Fruit fly (Drosophila melanogaster) whole organism, prepupa: ENCODE measurements around the gene mthl1.
A peak's percentile ranks its signal among the peaks of the same experiment; 100 is the strongest.

Experiments used
- Blimp-1 ChIP-seq: fragments of 200-800 bp; sonication (Bioruptor generic); optimal IDR thresholded peaks from 3 replicates; lab custom pipeline; 2017; ENCODE audit warnings: missing biosample characterization, missing genetic modification characterization, mild to moderate bottlenecking, moderate library complexity, missing genetic modification reagents
- CG10631 ChIP-seq: fragments of 200-800 bp; sonication (Bioruptor generic); optimal IDR thresholded peaks from 2 replicates; lab custom pipeline; 2016; ENCODE audit warnings: missing biosample characterization, missing genetic modification characterization
- CG10669 ChIP-seq: fragments of 200-800 bp; sonication (Bioruptor generic); optimal IDR thresholded peaks from 3 replicates; lab custom pipeline; 2018; ENCODE audit warnings: missing biosample characterization, mild to moderate bottlenecking, missing genetic modification characterization, moderate library complexity
- CG11294 ChIP-seq: fragments of 200-800 bp; sonication (Bioruptor generic); IDR thresholded peaks from 2 replicates; pipeline ENCODE4 v1.3.6; 2022; ENCODE audit warnings: missing biosample characterization, missing genetic modification characterization
- CG11762 ChIP-seq: fragments of 200-800 bp; sonication (Bioruptor generic); optimal IDR thresholded peaks from 3 replicates; lab custom pipeline; 2016; ENCODE audit warnings: missing biosample characterization, missing genetic modification characterization; ENCODE audit not compliant: insufficient read depth
- CG11902 ChIP-seq: fragments of 200-800 bp; sonication (Bioruptor generic); optimal IDR thresholded peaks from 3 replicates; lab custom pipeline; 2016; ENCODE audit warnings: missing biosample characterization, missing genetic modification characterization
- CG1621 ChIP-seq: fragments of 200-800 bp; sonication (Bioruptor generic); optimal IDR thresholded peaks from 3 replicates; lab custom pipeline; 2018; ENCODE audit warnings: missing biosample characterization, mild to moderate bottlenecking, missing genetic modification characterization
- CG16779 ChIP-seq: fragments of 200-800 bp; sonication (Bioruptor generic); optimal IDR thresholded peaks from 3 replicates; lab custom pipeline; 2017; ENCODE audit warnings: missing biosample characterization, mild to moderate bottlenecking, missing genetic modification characterization
- CG3032 ChIP-seq: fragments of 200-800 bp; optimal IDR thresholded peaks from 2 replicates; lab custom pipeline; 2019; ENCODE audit warnings: missing biosample characterization, mild to moderate bottlenecking, missing genetic modification characterization, moderate library complexity
- CG32006 ChIP-seq: fragments of 200-800 bp; sonication (Bioruptor generic); optimal IDR thresholded peaks from 3 replicates; lab custom pipeline; 2017; ENCODE audit warnings: missing biosample characterization, mild to moderate bottlenecking, missing genetic modification characterization
- CG34406 ChIP-seq: fragments of 200-800 bp; sonication (Bioruptor generic); optimal IDR thresholded peaks from 3 replicates; lab custom pipeline; 2016; ENCODE audit warnings: missing biosample characterization, missing genetic modification characterization
- CG3919 ChIP-seq: fragments of 200-800 bp; sonication (Bioruptor generic); optimal IDR thresholded peaks from 3 replicates; lab custom pipeline; 2016; ENCODE audit warnings: missing biosample characterization, missing genetic modification characterization
- CG6163 ChIP-seq: fragments of 200-800 bp; sonication (Bioruptor generic); IDR thresholded peaks from 3 replicates; pipeline ENCODE4 v1.3.6; 2022; ENCODE audit warnings: missing biosample characterization, missing genetic modification characterization
- CG6276 ChIP-seq: fragments of 200-800 bp; sonication (Bioruptor generic); optimal IDR thresholded peaks from 2 replicates; lab custom pipeline; 2017; ENCODE audit warnings: missing biosample characterization, mild to moderate bottlenecking, missing genetic modification characterization
- CG6792 ChIP-seq: fragments of 200-800 bp; sonication (Bioruptor generic); optimal IDR thresholded peaks from 3 replicates; lab custom pipeline; 2016; ENCODE audit warnings: missing biosample characterization, missing genetic modification characterization
- CG6808 ChIP-seq: fragments of 200-800 bp; sonication (Bioruptor generic); optimal IDR thresholded peaks from 3 replicates; lab custom pipeline; 2017; ENCODE audit warnings: missing biosample characterization, missing genetic modification characterization, mild to moderate bottlenecking, moderate library complexity, missing genetic modification reagents
- CG8119 ChIP-seq: fragments of 200-800 bp; sonication (Bioruptor generic); IDR thresholded peaks from 3 replicates; pipeline ENCODE4 v1.3.6; 2022; ENCODE audit warnings: missing biosample characterization, missing genetic modification characterization
- CG8319 ChIP-seq: fragments of 200-800 bp; sonication (Bioruptor generic); optimal IDR thresholded peaks from 3 replicates; lab custom pipeline; 2016; ENCODE audit warnings: missing biosample characterization, missing genetic modification characterization
- CG8632 ChIP-seq: fragments of 200-800 bp; sonication (Bioruptor generic); optimal IDR thresholded peaks from 3 replicates; lab custom pipeline; 2016; ENCODE audit warnings: missing biosample characterization, missing genetic modification characterization
- CG9139 ChIP-seq: fragments of 200-800 bp; sonication (Bioruptor generic); optimal IDR thresholded peaks from 3 replicates; lab custom pipeline; 2017; ENCODE audit warnings: missing biosample characterization, mild to moderate bottlenecking, missing genetic modification characterization
- Ets21C ChIP-seq: fragments of 200-800 bp; sonication (Bioruptor generic); optimal IDR thresholded peaks from 3 replicates; lab custom pipeline; 2016; ENCODE audit warnings: missing biosample characterization, missing genetic modification characterization
- Ets96B ChIP-seq: fragments of 200-800 bp; optimal IDR thresholded peaks from 2 replicates; lab custom pipeline; 2019; ENCODE audit warnings: missing biosample characterization, mild to moderate bottlenecking, missing genetic modification characterization, moderate library complexity
- Hr38 ChIP-seq: sonication (Bioruptor generic); optimal IDR thresholded peaks from 2 replicates; lab custom pipeline; 2016; ENCODE audit warnings: missing biosample characterization, missing genetic modification characterization
- Hr39 ChIP-seq: fragments of 200-800 bp; sonication (Bioruptor generic); optimal IDR thresholded peaks from 2 replicates; lab custom pipeline; 2016; ENCODE audit warnings: missing biosample characterization, missing genetic modification characterization
- Hr4 ChIP-seq: fragments of 200-800 bp; sonication (Bioruptor generic); optimal IDR thresholded peaks from 3 replicates; lab custom pipeline; 2016; ENCODE audit warnings: missing biosample characterization, missing genetic modification characterization
- Lpt ChIP-seq: fragments of 200-800 bp; sonication (Bioruptor generic); optimal IDR thresholded peaks from 3 replicates; lab custom pipeline; 2016; ENCODE audit warnings: missing biosample characterization, missing genetic modification characterization
- OdsH ChIP-seq: fragments of 200-800 bp; sonication (Bioruptor generic); optimal IDR thresholded peaks from 3 replicates; lab custom pipeline; 2016; ENCODE audit warnings: missing biosample characterization, missing genetic modification characterization
- Smox ChIP-seq: fragments of 200-800 bp; sonication (Bioruptor generic); optimal IDR thresholded peaks from 3 replicates; lab custom pipeline; 2016; ENCODE audit warnings: missing biosample characterization, missing genetic modification characterization
- Sox102F ChIP-seq: fragments of 200-800 bp; sonication (Bioruptor generic); optimal IDR thresholded peaks from 2 replicates; lab custom pipeline; 2016; ENCODE audit warnings: missing biosample characterization, mild to moderate bottlenecking, missing genetic modification characterization
- cyc ChIP-seq: fragments of 200-800 bp; sonication (Bioruptor generic); optimal IDR thresholded peaks from 3 replicates; lab custom pipeline; 2016; ENCODE audit warnings: missing biosample characterization, missing genetic modification characterization
- dac ChIP-seq: fragments of 200-800 bp; sonication (Bioruptor generic); optimal IDR thresholded peaks from 2 replicates; lab custom pipeline; 2017; ENCODE audit warnings: missing biosample characterization, mild to moderate bottlenecking, missing genetic modification characterization
- dsx ChIP-seq: fragments of 200-800 bp; optimal IDR thresholded peaks from 3 replicates; lab custom pipeline; 2019; ENCODE audit warnings: missing biosample characterization, mild to moderate bottlenecking, missing genetic modification characterization, moderate library complexity; ENCODE audit not compliant: poor library complexity, severe bottlenecking
- eg ChIP-seq: fragments of 200-800 bp; sonication (Bioruptor generic); IDR thresholded peaks from 3 replicates; pipeline ENCODE4 v1.3.6; 2022; ENCODE audit warnings: missing biosample characterization, missing genetic modification characterization
- esn ChIP-seq: fragments of 200-800 bp; sonication (Bioruptor generic); optimal IDR thresholded peaks from 2 replicates; lab custom pipeline; 2016; ENCODE audit warnings: missing biosample characterization, mild to moderate bottlenecking, missing genetic modification characterization, moderate library complexity
- fd59A ChIP-seq: fragments of 200-800 bp; sonication (Bioruptor generic); optimal IDR thresholded peaks from 2 replicates; lab custom pipeline; 2017; ENCODE audit warnings: missing biosample characterization, mild to moderate bottlenecking, missing genetic modification characterization, missing genetic modification reagents
- fkh ChIP-seq: fragments of 200-800 bp; sonication (Bioruptor generic); optimal IDR thresholded peaks from 3 replicates; lab custom pipeline; 2017; ENCODE audit warnings: missing biosample characterization, mild to moderate bottlenecking, missing genetic modification characterization, moderate library complexity
- lz ChIP-seq: fragments of 200-800 bp; sonication (Bioruptor generic); optimal IDR thresholded peaks from 3 replicates; lab custom pipeline; 2016; ENCODE audit warnings: missing biosample characterization, missing genetic modification characterization
- net ChIP-seq: fragments of 200-800 bp; sonication (Bioruptor generic); optimal IDR thresholded peaks from 3 replicates; lab custom pipeline; 2016; ENCODE audit warnings: missing biosample characterization, missing genetic modification characterization
- pdm3 ChIP-seq: fragments of 200-800 bp; sonication (Bioruptor generic); optimal IDR thresholded peaks from 3 replicates; lab custom pipeline; 2016; ENCODE audit warnings: missing biosample characterization, missing genetic modification characterization
- ss ChIP-seq, 2 experiments: fragments of 200-800 bp; sonication (Bioruptor generic); optimal IDR thresholded peaks; 2 replicates in 1 of 2; 3 replicates in 1 of 2; lab custom pipeline; 2017 to 2018; ENCODE audit warnings: mild to moderate bottlenecking in 2 of 2, missing biosample characterization in 2 of 2, missing genetic modification characterization in 2 of 2, moderate library complexity in 1 of 2
- svp ChIP-seq: fragments of 200-800 bp; sonication (Bioruptor generic); peaks from one replicate; lab custom pipeline; 2016; ENCODE audit warnings: missing biosample characterization, missing genetic modification characterization
- topi ChIP-seq: fragments of 200-800 bp; sonication (Bioruptor generic); optimal IDR thresholded peaks from 3 replicates; lab custom pipeline; 2016; ENCODE audit warnings: missing biosample characterization, missing genetic modification characterization

The mthl1 gene

DNA sequence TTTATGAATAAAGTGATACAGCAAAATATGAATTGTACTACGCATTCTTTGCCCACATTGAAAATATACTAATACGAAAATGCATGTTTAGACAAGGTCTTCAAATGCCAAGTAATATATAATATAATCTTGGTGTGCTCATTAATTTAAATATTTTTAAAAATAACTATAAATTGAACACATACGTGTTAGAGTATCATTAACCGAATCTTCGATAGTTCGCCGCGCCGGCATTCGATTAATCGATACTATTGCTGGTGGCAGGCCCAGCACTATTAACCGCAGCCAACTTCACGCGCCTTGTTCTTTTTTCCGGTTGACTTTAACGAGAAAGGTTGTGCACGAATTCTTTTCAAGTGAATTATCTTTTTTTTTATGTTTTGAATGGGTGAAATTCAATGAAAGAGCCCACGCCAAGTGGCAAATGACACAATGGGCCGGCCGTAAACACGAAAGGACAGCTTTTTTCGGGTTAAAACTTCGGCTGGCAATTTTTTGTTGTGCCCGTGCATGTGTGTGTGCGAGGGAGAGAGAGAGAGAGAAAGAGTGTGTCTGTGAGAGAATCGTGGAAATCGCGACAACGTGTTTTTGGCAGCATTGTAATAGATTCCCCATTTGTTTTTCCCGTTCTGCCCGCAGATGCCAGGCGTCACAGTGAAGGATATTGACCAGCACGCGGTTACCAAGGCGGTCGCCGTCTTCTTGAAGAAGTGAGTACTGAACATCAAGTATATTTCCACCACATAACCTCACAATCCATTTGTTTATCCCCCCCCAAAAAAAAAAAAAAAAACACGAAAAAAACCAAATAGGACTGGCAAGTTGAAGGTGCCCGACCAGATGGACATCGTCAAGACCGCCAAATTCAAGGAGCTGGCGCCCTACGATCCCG lies 2.9 kb upstream of the mthl1 start, which contains the start of gene RpS19a (continued):
- TF ChIP-seq Hr38 (GFP tag; lab: Kevin White, UChicago) (no peak), lz (peak; percentile 71), esn (GFP tag; lab: Kevin White, UChicago) (peak; percentile 79), CG11902 (GFP tag; lab: Kevin White, UChicago) (no peak), CG8632 (peak; percentile 56), Lpt (GFP tag; lab: Kevin White, UChicago) (peak; percentile 11), cyc (GFP tag; lab: Kevin White, UChicago) (peak; percentile 50), CG10631 (GFP tag; lab: Kevin White, UChicago) (peak; percentile 39), Ets21C (GFP tag; lab: Kevin White, UChicago) (peak; percentile 3), CG11762 (peak; percentile 32), CG8119 (no peak), Blimp-1 (peak; percentile 74), Hr4 (GFP tag; lab: Kevin White, UChicago) (peak; percentile 19), CG6808 (GFP tag; lab: Kevin White, UChicago) (peak; percentile 72), CG3032 (tag; lab: Kevin White, UChicago) (peak; percentile 14), eg (GFP tag; lab: Robert Waterston, UW) (peak; percentile 73), CG1621 (tag; lab: Kevin White, UChicago) (peak; percentile 56), CG3919 (GFP tag; lab: Kevin White, UChicago) (peak; percentile 76), net (GFP tag; lab: Kevin White, UChicago) (peak; percentile 73), CG9139 (peak; percentile 82), dac (GFP tag; lab: Kevin White, UChicago) (peak; percentile 43), CG6792 (no peak), CG16779 (tag; lab: Kevin White, UChicago) (peak; percentile 77), CG6163 (GFP tag; lab: Robert Waterston, UW) (peak; percentile 83), Smox (peak; percentile 61), CG6276 (GFP tag; lab: Kevin White, UChicago) (peak; percentile 43), CG10669 (peak; percentile 74), CG11294 (no peak), svp (GFP tag; lab: Kevin White, UChicago) (peak; percentile 77), CG8319 (peak; percentile 42), pdm3 (GFP tag; lab: Kevin White, UChicago) (peak; percentile 58), Ets96B (tag; lab: Kevin White, UChicago) (peak; percentile 17), Sox102F (GFP tag; lab: Kevin White, UChicago) (peak; percentile 79), CG34406 (GFP tag; lab: Kevin White, UChicago) (peak; percentile 67), topi (GFP tag; lab: Kevin White, UChicago) (peak; percentile 69), OdsH (GFP tag; lab: Kevin White, UChicago) (peak; percentile 50), dsx (GFP tag; lab: Kevin White, UChicago) (peak; percentile 48), fd59A (peak; percentile 36), Hr39 (GFP tag; lab: Kevin White, UChicago) (peak; percentile 23), ss (GFP tag; optimal IDR thresholded peaks at IDR 0.05; lab: Kevin White, UChicago) (peak; percentile 82 to 85), fkh (GFP tag; lab: Kevin White, UChicago) (no peak), CG32006 (GFP tag; lab: Kevin White, UChicago) (peak; percentile 32)
- TF ChIP-seq, all 60 proteins: peak for 51
